Worm (Caenorhabditis elegans) whole organism, young adult: ENCODE data around the gene F48F7.5.

Experiments
- F52B5.7 ChIP-seq: sonication (generic microtip); optimal IDR thresholded peaks from 2 replicates; lab custom pipeline; 2016; ENCODE audit warnings: mild to moderate bottlenecking, missing genetic modification characterization, missing compliant biosample characterization
- F57C9.4 ChIP-seq: sonication (generic microtip); optimal IDR thresholded peaks from 2 replicates; lab custom pipeline; 2017; ENCODE audit warnings: mild to moderate bottlenecking, missing genetic modification characterization, missing compliant biosample characterization
- K11D2.4 ChIP-seq: fragments of 200-800 bp; sonication (Bioruptor generic); IDR thresholded peaks from 2 replicates; pipeline ENCODE4 v1.3.6; 2022; ENCODE audit warnings: missing genetic modification reagents, missing genetic modification characterization, missing compliant biosample characterization
- K12H6.12 ChIP-seq: fragments of 200-800 bp; sonication (Bioruptor generic); optimal IDR thresholded peaks from 2 replicates; lab custom pipeline; 2018; ENCODE audit warnings: mild to moderate bottlenecking, missing genetic modification characterization, missing compliant biosample characterization
- Y56A3A.18 ChIP-seq: fragments of 200-800 bp; sonication (Bioruptor generic); IDR thresholded peaks from 2 replicates; pipeline ENCODE4 v1.3.6; 2022; ENCODE audit warnings: missing genetic modification reagents, missing genetic modification characterization, missing compliant biosample characterization
- Y67H2A.10 ChIP-seq: fragments of 200-800 bp; sonication (Bioruptor generic); conservative IDR thresholded peaks from 2 replicates; pipeline ENCODE4 v1.3.6; 2022; ENCODE audit warnings: missing genetic modification reagents, missing genetic modification characterization, missing compliant biosample characterization
- aptf-2 ChIP-seq: fragments of 200-800 bp; sonication (Bioruptor generic); conservative IDR thresholded peaks from 2 replicates; pipeline ENCODE4 v1.3.6; 2022; ENCODE audit warnings: missing genetic modification reagents, missing genetic modification characterization, missing compliant biosample characterization
- attf-5 ChIP-seq: fragments of 200-800 bp; sonication (Bioruptor generic); optimal IDR thresholded peaks from 2 replicates; lab custom pipeline; 2018; ENCODE audit warnings: mild to moderate bottlenecking, missing genetic modification characterization, missing compliant biosample characterization
- attf-6 ChIP-seq: fragments of 200-800 bp; sonication (Bioruptor generic); IDR thresholded peaks from 2 replicates; pipeline ENCODE4 v1.3.6; 2022; ENCODE audit warnings: missing genetic modification reagents, missing genetic modification characterization, missing compliant biosample characterization
- bed-2 ChIP-seq: fragments of 200-800 bp; sonication (Bioruptor generic); IDR thresholded peaks from 2 replicates; pipeline ENCODE4 v1.3.6; 2022; ENCODE audit warnings: missing genetic modification reagents, missing genetic modification characterization, missing compliant biosample characterization
- cebp-1 ChIP-seq, 2 experiments: fragments of 200-800 bp in 1 of 2; sonication (Bioruptor generic) in 1 of 2; sonication (generic microtip) in 1 of 2; IDR thresholded peaks in 1 of 2; optimal IDR thresholded peaks in 1 of 2; 2 replicates each; pipeline versions ENCODE4 v1.3.6 to Lab custom; 2017 to 2022; ENCODE audit warnings: missing compliant biosample characterization in 2 of 2, missing genetic modification characterization in 2 of 2, mild to moderate bottlenecking in 1 of 2, missing genetic modification reagents in 1 of 2, moderate library complexity in 1 of 2
- cebp-2 ChIP-seq: fragments of 200-800 bp; sonication (Bioruptor generic); IDR thresholded peaks from 2 replicates; pipeline ENCODE4 v1.3.6; 2022; ENCODE audit warnings: missing genetic modification characterization, missing compliant biosample characterization
- ceh-27 ChIP-seq: fragments of 200-800 bp; sonication (Bioruptor generic); optimal IDR thresholded peaks from 2 replicates; lab custom pipeline; 2018; ENCODE audit warnings: mild to moderate bottlenecking, missing genetic modification characterization, moderate library complexity, missing compliant biosample characterization
- ceh-58 ChIP-seq: fragments of 200-800 bp; sonication (Bioruptor generic); IDR thresholded peaks from 2 replicates; pipeline ENCODE4 v1.3.6; 2022; ENCODE audit warnings: missing genetic modification characterization, missing compliant biosample characterization
- chd-7 ChIP-seq: sonication (generic microtip); optimal IDR thresholded peaks from 2 replicates; lab custom pipeline; 2016; ENCODE audit warnings: mild to moderate bottlenecking, missing genetic modification characterization, moderate library complexity, missing compliant biosample characterization
- dox-1 ChIP-seq: fragments of 200-800 bp; sonication (Bioruptor generic); IDR thresholded peaks from 2 replicates; pipeline ENCODE4 v1.3.6; 2022; ENCODE audit warnings: missing genetic modification reagents, missing genetic modification characterization, missing compliant biosample characterization
- dpff-1 ChIP-seq: sonication (generic microtip); optimal IDR thresholded peaks from 2 replicates; lab custom pipeline; 2017; ENCODE audit warnings: mild to moderate bottlenecking, missing genetic modification characterization, missing compliant biosample characterization
- egl-44 ChIP-seq: fragments of 200-800 bp; sonication (Bioruptor generic); IDR thresholded peaks from 2 replicates; pipeline ENCODE4 v1.3.6; 2022; ENCODE audit warnings: missing genetic modification reagents, missing genetic modification characterization, missing compliant biosample characterization
- ets-4 ChIP-seq: fragments of 200-800 bp; sonication (Bioruptor generic); optimal IDR thresholded peaks from 2 replicates; lab custom pipeline; 2018; ENCODE audit warnings: mild to moderate bottlenecking, missing genetic modification characterization, missing compliant biosample characterization
- gei-17 ChIP-seq: fragments of 200-800 bp; sonication (Bioruptor generic); optimal IDR thresholded peaks from 2 replicates; lab custom pipeline; 2018; ENCODE audit warnings: mild to moderate bottlenecking, missing genetic modification characterization, missing compliant biosample characterization
- hlh-12 ChIP-seq: sonication (generic microtip); optimal IDR thresholded peaks from 2 replicates; lab custom pipeline; 2016; ENCODE audit warnings: missing genetic modification characterization, missing compliant biosample characterization
- hmg-1.2 ChIP-seq: fragments of 200-800 bp; sonication (Bioruptor generic); IDR thresholded peaks from 2 replicates; pipeline ENCODE4 v1.3.6; 2022; ENCODE audit warnings: missing genetic modification reagents, missing genetic modification characterization, missing compliant biosample characterization
- hrde-1 ChIP-seq: sonication (generic microtip); optimal IDR thresholded peaks from 2 replicates; lab custom pipeline; 2016; ENCODE audit warnings: missing genetic modification characterization, mild to moderate bottlenecking, missing compliant biosample characterization, moderate library complexity, missing genotype, missing genetic modification reagents, borderline replicate concordance
- hsf-1 ChIP-seq: fragments of 200-800 bp; sonication (Bioruptor generic); IDR thresholded peaks from 2 replicates; pipeline ENCODE4 v1.3.6; 2022; ENCODE audit warnings: missing genetic modification reagents, missing genetic modification characterization, missing compliant biosample characterization
- let-607 ChIP-seq, 2 experiments: fragments of 200-800 bp in 1 of 2; sonication (Bioruptor generic) in 1 of 2; sonication (generic microtip) in 1 of 2; optimal IDR thresholded peaks; 2 replicates each; lab custom pipeline; 2016 to 2018; ENCODE audit warnings: mild to moderate bottlenecking in 2 of 2, missing compliant biosample characterization in 2 of 2, missing genetic modification characterization in 2 of 2, moderate library complexity in 2 of 2, missing genotype in 1 of 2
- lsl-1 ChIP-seq: fragments of 200-800 bp; sonication (Bioruptor generic); optimal IDR thresholded peaks from 2 replicates; lab custom pipeline; 2018; ENCODE audit warnings: mild to moderate bottlenecking, missing genetic modification characterization, moderate library complexity, missing compliant biosample characterization
- lsy-27 ChIP-seq: sonication (generic microtip); optimal IDR thresholded peaks from 2 replicates; lab custom pipeline; 2017; ENCODE audit warnings: missing genetic modification characterization, mild to moderate bottlenecking, missing compliant biosample characterization, antibody characterized with exemption, missing genotype, borderline replicate concordance; ENCODE audit not compliant: insufficient read depth
- madf-10 ChIP-seq: sonication (generic microtip); optimal IDR thresholded peaks from 2 replicates; lab custom pipeline; 2016; ENCODE audit warnings: mild to moderate bottlenecking, missing genetic modification characterization, missing compliant biosample characterization
- madf-3 ChIP-seq: fragments of 200-800 bp; sonication (Bioruptor generic); IDR thresholded peaks from 2 replicates; pipeline ENCODE4 v1.3.6; 2022; ENCODE audit warnings: missing genetic modification reagents, missing genetic modification characterization, missing compliant biosample characterization
- mcd-1 ChIP-seq: fragments of 200-800 bp; sonication (Bioruptor generic); IDR thresholded peaks from 2 replicates; pipeline ENCODE4 v1.3.6; 2022; ENCODE audit warnings: missing genetic modification reagents, missing genetic modification characterization, missing compliant biosample characterization
- mel-28 ChIP-seq: sonication (generic microtip); optimal IDR thresholded peaks from 2 replicates; lab custom pipeline; 2016; ENCODE audit warnings: borderline replicate concordance, mild to moderate bottlenecking, missing genetic modification characterization, missing compliant biosample characterization
- nfyb-1 ChIP-seq: fragments of 200-800 bp; sonication (Bioruptor generic); IDR thresholded peaks from 2 replicates; pipeline ENCODE4 v1.3.6; 2022; ENCODE audit warnings: missing genetic modification reagents, missing genetic modification characterization, missing compliant biosample characterization
- nhr-80 ChIP-seq: sonication (generic microtip); optimal IDR thresholded peaks from 2 replicates; lab custom pipeline; 2016; ENCODE audit warnings: missing genetic modification characterization, missing compliant biosample characterization
- pbrm-1 ChIP-seq: fragments of 200-800 bp; sonication (Bioruptor generic); IDR thresholded peaks from 2 replicates; pipeline ENCODE4 v1.3.6; 2022; ENCODE audit warnings: missing genetic modification reagents, missing genetic modification characterization, missing compliant biosample characterization
- repo-1 ChIP-seq: sonication (generic microtip); optimal IDR thresholded peaks from 2 replicates; lab custom pipeline; 2017; ENCODE audit warnings: mild to moderate bottlenecking, missing genetic modification characterization, missing compliant biosample characterization
- sea-2 ChIP-seq: fragments of 200-800 bp; sonication (Bioruptor generic); IDR thresholded peaks from 2 replicates; pipeline ENCODE4 v1.3.6; 2022; ENCODE audit warnings: missing genetic modification characterization, missing compliant biosample characterization
- snpc-1.1 ChIP-seq: sonication (generic microtip); optimal IDR thresholded peaks from 2 replicates; lab custom pipeline; 2017; ENCODE audit warnings: missing genetic modification characterization, mild to moderate bottlenecking, missing compliant biosample characterization, antibody characterized with exemption, moderate library complexity, missing genotype, missing genetic modification reagents; ENCODE audit not compliant: insufficient read depth
- snpc-1.3 ChIP-seq: sonication (generic microtip); optimal IDR thresholded peaks from 2 replicates; lab custom pipeline; 2017; ENCODE audit warnings: missing genetic modification characterization, mild to moderate bottlenecking, missing compliant biosample characterization, antibody characterized with exemption, moderate library complexity, missing genotype, missing genetic modification reagents; ENCODE audit not compliant: insufficient read depth
- snpc-3.4 ChIP-seq: sonication (generic microtip); optimal IDR thresholded peaks from 2 replicates; lab custom pipeline; 2017; ENCODE audit warnings: missing genetic modification characterization, mild to moderate bottlenecking, missing compliant biosample characterization, antibody characterized with exemption, moderate library complexity, missing genotype, missing genetic modification reagents
- snpc-4 ChIP-seq, 5 experiments: fragments of 150-350 bp in 1 of 5; sonication (generic microtip) in 4 of 5; optimal IDR thresholded peaks; 2 replicates each; lab custom pipeline; 2014 to 2018; ENCODE audit warnings: missing genetic modification characterization in 5 of 5, missing biosample characterization in 3 of 5, antibody characterized with exemption in 2 of 5, mild to moderate bottlenecking in 2 of 5, missing compliant biosample characterization in 2 of 5, missing genotype in 2 of 5, moderate library complexity in 2 of 5, missing genetic modification reagents in 1 of 5
- somi-1 ChIP-seq: fragments of 200-800 bp; sonication (Bioruptor generic); optimal IDR thresholded peaks from 2 replicates; lab custom pipeline; 2018; ENCODE audit warnings: mild to moderate bottlenecking, missing genetic modification characterization, missing compliant biosample characterization
- unc-130 ChIP-seq: sonication (generic microtip); optimal IDR thresholded peaks from 2 replicates; lab custom pipeline; 2016; ENCODE audit warnings: missing genetic modification reagents, missing genetic modification characterization, missing compliant biosample characterization
- zfh-2 ChIP-seq: fragments of 200-800 bp; sonication (Bioruptor generic); conservative IDR thresholded peaks from 2 replicates; pipeline ENCODE4 v1.3.6; 2022; ENCODE audit warnings: missing genetic modification reagents, missing genetic modification characterization, missing compliant biosample characterization

Gene F48F7.5

DNA sequence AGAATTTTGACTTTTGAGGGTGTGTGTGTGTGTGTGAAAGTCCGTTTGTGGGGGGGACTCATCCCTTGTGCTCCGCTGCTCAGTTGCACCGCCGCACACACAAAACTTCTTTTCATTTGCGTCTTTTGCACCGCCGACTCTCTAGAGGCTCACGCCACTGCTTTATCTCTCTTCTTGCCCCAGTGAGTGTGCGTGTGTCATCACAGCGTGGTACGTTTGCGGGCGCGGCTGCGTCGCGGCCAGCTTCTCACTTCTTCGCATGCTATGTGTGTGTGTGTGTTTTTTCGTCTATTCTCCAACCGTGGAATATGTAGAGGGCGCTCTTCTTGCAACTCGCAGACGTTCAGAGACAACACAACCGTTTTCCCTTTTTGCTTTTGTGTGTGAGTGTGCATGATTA lies 29.9 kb upstream of the F48F7.5 start:
- TF ChIP-seq madf-10 (tag; lab: Kevin White, UChicago) (peak; percentile 41), attf-5 (GFP tag; lab: Kevin White, UChicago) (peak; percentile 46), cebp-1 (GFP tag; IDR thresholded peaks at IDR 0.05; lab: Robert Waterston, UW) (0 out of 2 replicates have a peak, but pooled peaks have one; percentile 17), cebp-1 (tag; optimal IDR thresholded peaks at IDR 0.05; lab: Kevin White, UChicago) (peak; percentile 63), hlh-12 (no peak), snpc-4 (GFP tag; optimal IDR thresholded peaks at IDR 0.05; lab: Kevin White, UChicago) (peak; percentile 85), snpc-4 (tag; optimal IDR thresholded peaks at IDR 0.05; lab: Kevin White, UChicago) (peak in 3 of 4 experiments; percentile 79 to 85 (median 83)), lsl-1 (GFP tag; lab: Kevin White, UChicago) (no peak), sea-2 (GFP tag; lab: Robert Waterston, UW) (no peak), hsf-1 (GFP tag; lab: Robert Waterston, UW) (no peak), mel-28 (tag; lab: Kevin White, UChicago) (no peak), nhr-80 (tag; lab: Kevin White, UChicago) (peak; percentile 2), K12H6.12 (tag; lab: Kevin White, UChicago) (peak; percentile 84), hmg-1.2 (GFP tag; lab: Robert Waterston, UW) (peak; percentile 46; the same call in 1 of the 2 replicates), zfh-2 (GFP tag; lab: Robert Waterston, UW) (peak; percentile 95), mcd-1 (peak; percentile 28; the same call in 1 of the 2 replicates), ets-4 (GFP tag; lab: Kevin White, UChicago) (no peak), cebp-2 (GFP tag; lab: Robert Waterston, UW) (no peak), nfyb-1 (GFP tag; lab: Robert Waterston, UW) (0 out of 2 replicates have a peak, but pooled peaks have one; percentile 67), let-607 (tag; optimal IDR thresholded peaks at IDR 0.05; lab: Kevin White, UChicago) (no peak), ceh-27 (GFP tag; lab: Kevin White, UChicago) (peak; percentile 67), hrde-1 (no peak), chd-7 (tag; lab: Kevin White, UChicago) (no peak), dpff-1 (tag; lab: Kevin White, UChicago) (no peak), ceh-58 (GFP tag; lab: Robert Waterston, UW) (no peak), madf-3 (GFP tag; lab: Robert Waterston, UW) (0 out of 2 replicates have a peak, but pooled peaks have one; percentile 49), somi-1 (GFP tag; lab: Kevin White, UChicago) (no peak), K11D2.4 (GFP tag; lab: Robert Waterston, UW) (0 out of 2 replicates have a peak, but pooled peaks have one; percentile 54), dox-1 (peak; percentile 53), F52B5.7 (no peak), F57C9.4 (no peak), egl-44 (no peak), bed-2 (GFP tag; lab: Robert Waterston, UW) (no peak)

DNA sequence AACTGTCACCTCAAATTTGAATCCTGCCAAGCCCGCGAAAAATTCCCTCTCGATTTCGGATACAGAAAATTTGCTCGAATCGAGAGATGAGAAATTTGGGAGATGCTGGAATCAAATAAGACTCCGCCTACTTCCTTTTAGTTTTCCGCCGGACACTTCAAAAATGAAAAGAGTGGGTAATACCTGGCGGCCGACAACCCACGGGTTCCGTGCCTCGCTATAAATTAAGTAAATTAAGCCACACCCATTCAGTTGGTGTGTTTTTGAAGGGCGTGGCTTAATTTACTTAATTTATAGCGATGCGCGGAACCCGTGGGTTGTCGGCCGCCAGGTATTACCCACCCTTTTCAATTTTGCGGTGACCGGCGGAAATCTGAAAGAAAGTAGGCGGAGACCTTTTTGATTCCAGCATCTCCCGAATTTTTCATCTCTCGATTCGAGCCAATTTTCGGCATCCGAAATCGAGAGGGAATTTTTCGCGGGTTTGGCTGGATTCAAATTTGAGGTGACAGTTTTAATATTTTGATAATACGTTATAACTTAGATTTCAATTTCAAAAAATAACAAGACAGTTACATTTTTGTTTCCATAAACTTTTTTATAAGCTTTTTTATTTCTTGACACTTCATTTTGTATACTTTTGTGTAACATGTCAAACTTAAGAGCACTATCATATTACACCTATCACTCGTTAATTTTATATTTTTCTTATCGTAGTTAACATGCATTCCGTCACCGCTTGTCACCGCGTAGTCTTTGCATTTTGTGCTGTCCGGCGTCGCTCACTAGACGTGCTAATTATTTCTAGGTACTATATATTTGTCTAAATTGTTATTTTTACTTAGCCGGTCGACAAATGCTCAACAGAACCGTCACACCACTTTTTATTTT lies 28.5 kb upstream of the F48F7.5 start:
- TF ChIP-seq snpc-3.4 (tag; lab: Kevin White, UChicago) (peak; percentile 50), dpff-1 (tag; lab: Kevin White, UChicago) (no peak), snpc-4 (GFP tag; optimal IDR thresholded peaks at IDR 0.05; lab: Kevin White, UChicago) (peak; percentile 71), snpc-4 (tag; optimal IDR thresholded peaks at IDR 0.05; lab: Kevin White, UChicago) (peak in 3 of 4 experiments; percentile 67 to 96 (median 94)), lsl-1 (GFP tag; lab: Kevin White, UChicago) (no peak), aptf-2 (GFP tag; lab: Robert Waterston, UW) (no peak), lsy-27 (tag; lab: Kevin White, UChicago) (no peak), hmg-1.2 (GFP tag; lab: Robert Waterston, UW) (0 out of 2 replicates have a peak, but pooled peaks have one; percentile 18), Y56A3A.18 (GFP tag; lab: Robert Waterston, UW) (0 out of 2 replicates have a peak, but pooled peaks have one; percentile 31), pbrm-1 (peak; percentile 55), attf-6 (GFP tag; lab: Robert Waterston, UW) (peak; percentile 37; the same call in 1 of the 2 replicates), snpc-1.3 (no peak), gei-17 (GFP tag; lab: Kevin White, UChicago) (no peak), Y67H2A.10 (GFP tag; lab: Robert Waterston, UW) (no peak), unc-130 (GFP tag; lab: Kevin White, UChicago) (no peak), repo-1 (no peak), snpc-1.1 (peak; percentile 64)
